Worm (Caenorhabditis elegans): Measurements from ENCODE around the gene ZC239.16.
"Not testable (repeated sequence)": the region's sequence is repeated elsewhere in the genome, so short reads cannot be mapped to it uniquely, and the experiment has no call there.

- not testable (repeated sequence) for TF ChIP-seq elt-3 (tag; optimal IDR thresholded peaks at IDR 0.05); unc-62 (GFP tag; optimal IDR thresholded peaks at IDR 0.05); flh-1 (GFP tag; optimal IDR thresholded peaks at IDR 0.05); nhr-237 (tag; optimal IDR thresholded peaks at IDR 0.05); ceh-43 (GFP tag; optimal IDR thresholded peaks at IDR 0.05); pha-4 (tag; optimal IDR thresholded peaks at IDR 0.05); nhr-12 (tag; optimal IDR thresholded peaks at IDR 0.05); nhr-76 (tag; optimal IDR thresholded peaks at IDR 0.05)
Measured at ce11 chrII:3189038-3189437, 36.1 kb downstream of the ZC239.16 start, which contains the start of gene Y27F2A.11.

Measured in whole organism, mixed stage, embryonic.